Worm (Caenorhabditis elegans): ENCODE measurements around the gene T04F3.1.

- no peak for TF ChIP-seq elt-1 (tag; optimal IDR thresholded peaks at IDR 0.05; ENCODE audit: borderline replicate concordance, insufficient read depth)
- TF ChIP-seq ces-1 (GFP tag; optimal IDR thresholded peaks at IDR 0.05): no peak
- no peak for TF ChIP-seq pha-4 (tag; optimal IDR thresholded peaks at IDR 0.05)
- TF ChIP-seq ztf-11 (tag; optimal IDR thresholded peaks at IDR 0.05): no peak
- no peak for TF ChIP-seq unc-39 (tag; optimal IDR thresholded peaks at IDR 0.05)
- peak; percentile 66 for TF ChIP-seq elt-3 (tag; optimal IDR thresholded peaks at IDR 0.05)
- peak; percentile 33 for TF ChIP-seq blmp-1 (tag; optimal IDR thresholded peaks at IDR 0.05)
- TF ChIP-seq nhr-76 (tag; optimal IDR thresholded peaks at IDR 0.05): no peak
- no peak for TF ChIP-seq sptf-1 (tag; optimal IDR thresholded peaks at IDR 0.05)
- TF ChIP-seq M03D4.4 (tag; optimal IDR thresholded peaks at IDR 0.05): no peak
- no peak for TF ChIP-seq cnd-1 (tag; optimal IDR thresholded peaks at IDR 0.05)
- TF ChIP-seq nhr-237 (tag; optimal IDR thresholded peaks at IDR 0.05): no peak
- no peak for TF ChIP-seq nhr-12 (tag; optimal IDR thresholded peaks at IDR 0.05)
- TF ChIP-seq unc-62 (GFP tag; optimal IDR thresholded peaks at IDR 0.05): no peak
These were observed 62.6 kb downstream of the T04F3.1 start for ce11 chrV:11802508-11802907.
